5 worm cellular contexts compared by ENCODE assay signal in the genomic region with DNA sequence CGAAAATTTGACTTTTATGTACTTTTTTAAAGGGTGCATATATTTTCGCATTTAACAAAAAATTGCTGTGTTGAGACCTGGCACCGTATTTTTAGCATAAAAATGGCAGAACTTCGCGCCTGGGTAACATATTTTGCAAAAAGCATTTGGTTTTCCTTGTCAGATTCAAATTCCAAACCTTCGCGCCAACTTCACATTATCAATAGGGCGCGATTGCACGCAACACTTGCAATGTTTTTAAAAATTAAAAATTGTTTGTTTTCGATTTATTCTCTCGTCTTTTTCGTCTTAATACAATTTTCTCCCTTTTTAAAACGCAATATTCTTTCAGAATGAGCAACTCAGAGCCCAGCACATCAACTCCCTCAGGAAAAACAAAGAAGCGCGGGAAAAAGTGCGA.
A peak's percentile ranks its signal among the peaks of the same experiment; 100 is the strongest.
TF ChIP-seq lines count a peak whose summit lies in the region.

Gene mes-2 (plus strand): TSS at position 330 of the 400 bp plus-strand sequence.

TF ChIP-seq in whole organism, L1 larva, 84 proteins besides CTCF, POLR2A, EP300 and RAD21 (continues in another document):
- TF ChIP-seq grh-1 (GFP tag; IDR thresholded peaks at IDR 0.05; lab: Robert Waterston, UW) (peak; percentile 59; the same call in 1 of the 2 replicates), ztf-11 (tag; optimal IDR thresholded peaks at IDR 0.05; lab: Kevin White, UChicago) (no peak), dsc-1 (tag; optimal IDR thresholded peaks at IDR 0.05; lab: Kevin White, UChicago) (peak; percentile 88), aha-1 (tag; optimal IDR thresholded peaks at IDR 0.05; lab: Kevin White, UChicago) (no peak), fkh-10 (GFP tag; optimal IDR thresholded peaks at IDR 0.05; lab: Kevin White, UChicago) (peak; percentile 20), isw-1 (GFP tag; IDR thresholded peaks at IDR 0.05; lab: Robert Waterston, UW) (peak; percentile 68), snu-23 (GFP tag; optimal IDR thresholded peaks at IDR 0.05; lab: Kevin White, UChicago) (peak; percentile 90), nhr-20 (tag; optimal IDR thresholded peaks at IDR 0.05; lab: Kevin White, UChicago) (peak; percentile 80), snpc-4 (tag; optimal IDR thresholded peaks at IDR 0.05; lab: Kevin White, UChicago) (peak; percentile 77), sup-37 (GFP tag; optimal IDR thresholded peaks at IDR 0.05; lab: Kevin White, UChicago) (no peak), lin-39 (tag; optimal IDR thresholded peaks at IDR 0.05; lab: Kevin White, UChicago) (peak; percentile 49), sptf-1 (tag; optimal IDR thresholded peaks at IDR 0.05; lab: Kevin White, UChicago) (no peak), lin-35 (GFP tag; optimal IDR thresholded peaks at IDR 0.05; lab: Kevin White, UChicago) (peak; percentile 98 to 99), unc-86 (tag; optimal IDR thresholded peaks at IDR 0.05; lab: Kevin White, UChicago) (peak; percentile 76), ceh-82 (tag; optimal IDR thresholded peaks at IDR 0.05; lab: Kevin White, UChicago) (peak; percentile 80 to 92 (median 89)), elt-2 (tag; optimal IDR thresholded peaks at IDR 0.05; lab: Kevin White, UChicago) (peak; percentile 35), C16A3.4 (tag; optimal IDR thresholded peaks at IDR 0.05; lab: Kevin White, UChicago) (peak; percentile 93)

TF ChIP-seq in whole organism, L3 larva, 47 proteins besides CTCF, POLR2A, EP300 and RAD21 (continues in another document):
- no peak for TF ChIP-seq nhr-12 (tag; optimal IDR thresholded peaks at IDR 0.05; lab: Kevin White, UChicago)
- TF ChIP-seq unc-62 (GFP tag; optimal IDR thresholded peaks at IDR 0.05; lab: Kevin White, UChicago): no peak
- no peak for TF ChIP-seq fkh-10 (GFP tag; optimal IDR thresholded peaks at IDR 0.05; lab: Kevin White, UChicago)
- TF ChIP-seq unc-39 (tag; optimal IDR thresholded peaks at IDR 0.05; lab: Kevin White, UChicago): no peak
- no peak for TF ChIP-seq nhr-67 (tag; optimal IDR thresholded peaks at IDR 0.05; lab: Kevin White, UChicago)
- peak; percentile 50 for TF ChIP-seq ceh-82 (tag; optimal IDR thresholded peaks at IDR 0.05; lab: Kevin White, UChicago)
- TF ChIP-seq aly-2 (tag; optimal IDR thresholded peaks at IDR 0.05; lab: Kevin White, UChicago): no peak
- no peak for TF ChIP-seq zag-1 (tag; optimal IDR thresholded peaks at IDR 0.05; lab: Kevin White, UChicago)
- no peak for TF ChIP-seq lsy-12 (tag; optimal IDR thresholded peaks at IDR 0.05; lab: Kevin White, UChicago)
- TF ChIP-seq ama-1 (optimal IDR thresholded peaks at IDR 0.05; lab: Kevin White, UChicago): no peak
- peak; percentile 66 for TF ChIP-seq R02D3.7 (tag; optimal IDR thresholded peaks at IDR 0.05; lab: Kevin White, UChicago)
- peak; percentile 10 for TF ChIP-seq nhr-11 (tag; optimal IDR thresholded peaks at IDR 0.05; lab: Kevin White, UChicago)
- peak; percentile 53 for TF ChIP-seq hmg-11 (tag; optimal IDR thresholded peaks at IDR 0.05; lab: Kevin White, UChicago)
- no peak for TF ChIP-seq sea-2 (GFP tag; optimal IDR thresholded peaks at IDR 0.05; lab: Kevin White, UChicago)
- TF ChIP-seq fos-1 (tag; optimal IDR thresholded peaks at IDR 0.05; lab: Kevin White, UChicago): no peak
- TF ChIP-seq ZK546.5 (tag; optimal IDR thresholded peaks at IDR 0.05; lab: Kevin White, UChicago): no peak
- TF ChIP-seq snpc-4 (tag; optimal IDR thresholded peaks at IDR 0.05; lab: Kevin White, UChicago): peak; percentile 78
- no peak for TF ChIP-seq elt-3 (tag; optimal IDR thresholded peaks at IDR 0.05; lab: Kevin White, UChicago)

TF ChIP-seq in whole organism, early embryonic, 17 proteins besides CTCF, POLR2A, EP300 and RAD21:
- TF ChIP-seq hmbx-1 (tag; optimal IDR thresholded peaks at IDR 0.05; lab: Kevin White, UChicago) (no peak), F13C5.2 (tag; optimal IDR thresholded peaks at IDR 0.05; lab: Kevin White, UChicago) (peak; percentile 66)

TF ChIP-seq in whole organism, midembryonic, 9 proteins besides CTCF, POLR2A, EP300 and RAD21:
- TF ChIP-seq flt-1 (GFP tag; IDR thresholded peaks at IDR 0.05; lab: Robert Waterston, UW) (peak; percentile 74; the same call in 1 of the 2 replicates), tab-1 (GFP tag; IDR thresholded peaks at IDR 0.05; lab: Robert Waterston, UW) (no peak), ztf-23 (GFP tag; IDR thresholded peaks at IDR 0.05; lab: Robert Waterston, UW) (peak; percentile 47; the same call in 1 of the 2 replicates), klf-2 (GFP tag; conservative IDR thresholded peaks at IDR 0.05; lab: Robert Waterston, UW) (no peak), ref-1 (GFP tag; conservative IDR thresholded peaks at IDR 0.05; lab: Robert Waterston, UW) (no peak), cog-1 (tag; optimal IDR thresholded peaks at IDR 0.05; lab: Kevin White, UChicago) (no peak)

TF ChIP-seq in whole organism, young adult, 124 proteins besides CTCF, POLR2A, EP300 and RAD21:
- TF ChIP-seq madf-6 (GFP tag; IDR thresholded peaks at IDR 0.05; lab: Robert Waterston, UW): peak; percentile 77
- 0 out of 2 replicates have a peak, but pooled peaks have one; percentile 34 for TF ChIP-seq hmg-1.2 (GFP tag; IDR thresholded peaks at IDR 0.05; lab: Robert Waterston, UW)
- TF ChIP-seq rcor-1 (GFP tag; IDR thresholded peaks at IDR 0.05; lab: Robert Waterston, UW): 0 out of 2 replicates have a peak, but pooled peaks have one; percentile 25
- peak; percentile 95 for TF ChIP-seq efl-1 (GFP tag; optimal IDR thresholded peaks at IDR 0.05; lab: Kevin White, UChicago)
- TF ChIP-seq B0261.1 (tag; optimal IDR thresholded peaks at IDR 0.05; lab: Kevin White, UChicago): no peak
- no peak for TF ChIP-seq B0035.1 (tag; optimal IDR thresholded peaks at IDR 0.05; lab: Kevin White, UChicago)
- TF ChIP-seq K11D2.4 (GFP tag; IDR thresholded peaks at IDR 0.05; lab: Robert Waterston, UW): 0 out of 2 replicates have a peak, but pooled peaks have one; percentile 28
- TF ChIP-seq ceh-91 (GFP tag; IDR thresholded peaks at IDR 0.05; lab: Robert Waterston, UW): peak; percentile 47; the same call in 1 of the 2 replicates
- TF ChIP-seq pbrm-1 (GFP tag; IDR thresholded peaks at IDR 0.05; lab: Robert Waterston, UW): 0 out of 2 replicates have a peak, but pooled peaks have one; percentile 54
- TF ChIP-seq madf-8 (GFP tag; conservative IDR thresholded peaks at IDR 0.05; lab: Robert Waterston, UW): peak; percentile 36
- TF ChIP-seq mcd-1 (GFP tag; IDR thresholded peaks at IDR 0.05; lab: Robert Waterston, UW): peak; percentile 98
- peak; percentile 36; the same call in 1 of the 2 replicates for TF ChIP-seq ekl-4 (GFP tag; IDR thresholded peaks at IDR 0.05; lab: Robert Waterston, UW)
- 0 out of 2 replicates have a peak, but pooled peaks have one; percentile 29 for TF ChIP-seq lir-1 (GFP tag; conservative IDR thresholded peaks at IDR 0.05; lab: Robert Waterston, UW)
- no peak for TF ChIP-seq gei-17 (GFP tag; optimal IDR thresholded peaks at IDR 0.05; lab: Kevin White, UChicago)
- 0 out of 2 replicates have a peak, but pooled peaks have one; percentile 15 for TF ChIP-seq Y53G8AR.9 (GFP tag; conservative IDR thresholded peaks at IDR 0.05; lab: Robert Waterston, UW)
- TF ChIP-seq F39B2.1 (GFP tag; IDR thresholded peaks at IDR 0.05; lab: Robert Waterston, UW): no peak
- peak; percentile 52 for TF ChIP-seq attf-5 (GFP tag; optimal IDR thresholded peaks at IDR 0.05; lab: Kevin White, UChicago)
- no peak for TF ChIP-seq lag-1 (GFP tag; IDR thresholded peaks at IDR 0.05; lab: Robert Waterston, UW)
- peak; percentile 31 for TF ChIP-seq xnd-1 (tag; optimal IDR thresholded peaks at IDR 0.05; lab: Kevin White, UChicago)
- TF ChIP-seq ztf-28 (GFP tag; IDR thresholded peaks at IDR 0.05; lab: Robert Waterston, UW): peak; percentile 46; the same call in 1 of the 2 replicates
- TF ChIP-seq bed-1 (GFP tag; IDR thresholded peaks at IDR 0.05; lab: Robert Waterston, UW): no peak
- no peak for TF ChIP-seq unc-130 (GFP tag; optimal IDR thresholded peaks at IDR 0.05; lab: Kevin White, UChicago)
- TF ChIP-seq lsl-1 (GFP tag; optimal IDR thresholded peaks at IDR 0.05; lab: Kevin White, UChicago): peak; percentile 64
- no peak for TF ChIP-seq Y79H2A.3 (GFP tag; conservative IDR thresholded peaks at IDR 0.05; lab: Robert Waterston, UW)
- TF ChIP-seq dpff-1 (tag; optimal IDR thresholded peaks at IDR 0.05; lab: Kevin White, UChicago): no peak
- no peak for TF ChIP-seq Y67H2A.10 (GFP tag; conservative IDR thresholded peaks at IDR 0.05; lab: Robert Waterston, UW)
- TF ChIP-seq zfh-2 (GFP tag; conservative IDR thresholded peaks at IDR 0.05; lab: Robert Waterston, UW): no peak
- TF ChIP-seq dox-1 (GFP tag; IDR thresholded peaks at IDR 0.05; lab: Robert Waterston, UW): peak; percentile 65
- TF ChIP-seq T26A5.8 (tag; optimal IDR thresholded peaks at IDR 0.05; lab: Kevin White, UChicago): no peak
- peak; percentile 67 for TF ChIP-seq lin-40 (tag; optimal IDR thresholded peaks at IDR 0.05; lab: Kevin White, UChicago)
- no peak for TF ChIP-seq nfya-2 (GFP tag; IDR thresholded peaks at IDR 0.05; lab: Robert Waterston, UW)
- TF ChIP-seq F33H1.4 (GFP tag; IDR thresholded peaks at IDR 0.05; lab: Robert Waterston, UW): peak; percentile 69
- peak; percentile 71 to 94 (median 75) for TF ChIP-seq lin-35 (GFP tag; optimal IDR thresholded peaks at IDR 0.05; lab: Kevin White, UChicago)
- no peak for TF ChIP-seq hsf-1 (GFP tag; IDR thresholded peaks at IDR 0.05; lab: Robert Waterston, UW)
- no peak for TF ChIP-seq nhr-120 (GFP tag; IDR thresholded peaks at IDR 0.05; lab: Robert Waterston, UW)
- peak; percentile 22 for TF ChIP-seq tbp1 (GFP tag; optimal IDR thresholded peaks at IDR 0.05; lab: Kevin White, UChicago)
- TF ChIP-seq Y95B8A.8 (GFP tag; IDR thresholded peaks at IDR 0.05; lab: Robert Waterston, UW): no peak
- TF ChIP-seq mes-4 (tag; optimal IDR thresholded peaks at IDR 0.05; lab: Kevin White, UChicago): no peak
- peak; percentile 54 for TF ChIP-seq F23B12.7 (tag; optimal IDR thresholded peaks at IDR 0.05; lab: Kevin White, UChicago; ENCODE audit: insufficient read depth)
- TF ChIP-seq lin-54 (GFP tag; optimal IDR thresholded peaks at IDR 0.05; lab: Kevin White, UChicago): peak; percentile 98
- TF ChIP-seq let-607 (tag; optimal IDR thresholded peaks at IDR 0.05; lab: Kevin White, UChicago): no peak
- TF ChIP-seq dpl-1 (GFP tag; optimal IDR thresholded peaks at IDR 0.05; lab: Kevin White, UChicago): peak; percentile 86
- peak; percentile 1 for TF ChIP-seq ceh-27 (GFP tag; optimal IDR thresholded peaks at IDR 0.05; lab: Kevin White, UChicago)
- no peak for TF ChIP-seq aptf-3 (GFP tag; IDR thresholded peaks at IDR 0.05; lab: Robert Waterston, UW)
- TF ChIP-seq F55B11.4 (tag; optimal IDR thresholded peaks at IDR 0.05; lab: Kevin White, UChicago; ENCODE audit: borderline replicate concordance, insufficient read depth): no peak
- peak; percentile 65 for TF ChIP-seq D2030.7 (GFP tag; IDR thresholded peaks at IDR 0.05; lab: Robert Waterston, UW)

Comparison
In these comparisons a context has a peak if more than half of its experiments do, and no peak if none do; other contexts are left out.
1. Of the 8 proteins assayed by ChIP-seq in both whole organism, young adult and whole organism, L1 larva: peak only in whole organism, young adult: none; only in whole organism, L1 larva: nhr-90, snpc-4 and unc-130; in both: dpl-1, efl-1 and lin-35; in neither: 2.